Worm (Caenorhabditis elegans) whole organism, early embryonic: Measurements from ENCODE around the gene asns-2.

Experiments
- B0310.2 ChIP-seq: sonication (generic microtip); optimal IDR thresholded peaks from 2 replicates; lab custom pipeline; 2016; ENCODE audit warnings: mild to moderate bottlenecking, missing genetic modification characterization, missing compliant biosample characterization
- F13C5.2 ChIP-seq: sonication (generic microtip); optimal IDR thresholded peaks from 2 replicates; lab custom pipeline; 2017; ENCODE audit warnings: mild to moderate bottlenecking, missing genetic modification characterization, inconsistent platforms, missing compliant biosample characterization
- aly-1 ChIP-seq: sonication (generic microtip); optimal IDR thresholded peaks from 2 replicates; lab custom pipeline; 2016; ENCODE audit warnings: missing genetic modification characterization, missing compliant biosample characterization
- ama-1 ChIP-seq: fragments of 150-350 bp; optimal IDR thresholded peaks from 2 replicates; lab custom pipeline; 2014
- ceh-36 ChIP-seq: sonication (generic microtip); optimal IDR thresholded peaks from 2 replicates; lab custom pipeline; 2016; ENCODE audit warnings: missing genetic modification characterization, inconsistent platforms, missing compliant biosample characterization
- ets-7 ChIP-seq: sonication (generic microtip); optimal IDR thresholded peaks from 2 replicates; lab custom pipeline; 2016; ENCODE audit warnings: missing genotype, missing genetic modification characterization, missing compliant biosample characterization
- flt-1 ChIP-seq: fragments of 200-800 bp; sonication (Bioruptor generic); IDR thresholded peaks from 2 replicates; pipeline ENCODE4 v1.3.6; 2022; ENCODE audit warnings: missing genetic modification characterization, missing compliant biosample characterization
- hmbx-1 ChIP-seq: sonication (generic microtip); optimal IDR thresholded peaks from 2 replicates; lab custom pipeline; 2016; ENCODE audit warnings: mild to moderate bottlenecking, missing genetic modification characterization, missing compliant biosample characterization
- hmg-4 ChIP-seq: fragments of 200-800 bp; sonication (Bioruptor generic); optimal IDR thresholded peaks from 2 replicates; lab custom pipeline; 2018; ENCODE audit warnings: mild to moderate bottlenecking, missing genetic modification characterization, missing compliant biosample characterization
- hnd-1 ChIP-seq: sonication (generic microtip); optimal IDR thresholded peaks from 2 replicates; lab custom pipeline; 2016; ENCODE audit warnings: missing genetic modification characterization, missing compliant biosample characterization
- pes-1 ChIP-seq: fragments of 200-800 bp; sonication (Bioruptor generic); IDR thresholded peaks from 2 replicates; pipeline ENCODE4 v1.3.6; 2022; ENCODE audit warnings: missing genetic modification reagents, missing genetic modification characterization, missing compliant biosample characterization
- scrt-1 ChIP-seq: fragments of 200-800 bp; sonication (Bioruptor generic); IDR thresholded peaks from 2 replicates; pipeline ENCODE4 v1.3.6; 2022; ENCODE audit warnings: missing genetic modification characterization, missing compliant biosample characterization
- tbx-37 ChIP-seq: fragments of 200-800 bp; sonication (Bioruptor generic); conservative IDR thresholded peaks from 2 replicates; pipeline ENCODE4 v1.3.6; 2022; ENCODE audit warnings: missing genetic modification reagents, missing genetic modification characterization, missing compliant biosample characterization
- tra-4 ChIP-seq: sonication (generic microtip); optimal IDR thresholded peaks from 2 replicates; lab custom pipeline; 2017; ENCODE audit warnings: missing genetic modification characterization, missing compliant biosample characterization

DNA sequence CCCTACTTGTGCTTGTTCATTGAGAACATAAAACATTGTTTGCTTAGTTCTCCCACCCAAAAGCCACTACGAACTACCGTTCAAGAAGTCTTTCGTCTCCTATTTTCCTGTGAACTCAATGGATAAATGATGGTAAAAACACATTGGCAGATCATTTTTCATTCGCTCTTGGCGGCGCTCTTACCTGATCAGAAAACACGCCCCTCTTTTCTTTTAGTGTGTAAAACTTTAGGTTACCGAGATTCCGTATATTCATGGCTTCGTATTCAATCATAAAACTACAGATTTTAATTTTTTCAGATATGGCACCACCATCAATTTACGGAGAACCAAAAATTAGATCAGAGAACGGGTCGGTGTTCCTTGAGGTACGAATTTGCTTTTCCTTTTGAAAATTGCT is 12.9 kb upstream of the asns-2 start, which contains the start of gene zig-12:
- TF ChIP-seq ama-1 (lab: Kevin White, UChicago), result no peak
- TF ChIP-seq hmbx-1 (tag; lab: Kevin White, UChicago), result no peak
- no peak for TF ChIP-seq ets-7
- no peak for TF ChIP-seq flt-1 (GFP tag; lab: Robert Waterston, UW)
- no peak for TF ChIP-seq ceh-36 (tag; lab: Kevin White, UChicago)
- no peak for TF ChIP-seq F13C5.2
- TF ChIP-seq tbx-37 (GFP tag; lab: Robert Waterston, UW), result no peak
- no peak for TF ChIP-seq hnd-1 (tag; lab: Kevin White, UChicago)
- TF ChIP-seq aly-1 (tag; lab: Kevin White, UChicago), result no peak
- TF ChIP-seq tra-4 (tag; lab: Kevin White, UChicago), result no peak
- TF ChIP-seq hmg-4 (GFP tag; lab: Kevin White, UChicago), result no peak
- TF ChIP-seq scrt-1, result no peak
- TF ChIP-seq B0310.2 (tag; lab: Kevin White, UChicago), result no peak
- no peak for TF ChIP-seq pes-1 (GFP tag; lab: Robert Waterston, UW)
